Fruit fly (Drosophila melanogaster): ENCODE measurements around the gene narya.

dm6 chrX:19429243-19429642 is 45.6 kb upstream of the narya start:
- no peak for TF ChIP-seq CG34367 (tag; optimal IDR thresholded peaks at IDR 0.05)
- TF ChIP-seq CG9948 (tag; optimal IDR thresholded peaks at IDR 0.05), result no peak
